Worm (Caenorhabditis elegans): ENCODE results near the gene jmjd-1.2.

The jmjd-1.2 gene

ce11 chrIV:4636001-4636400 lies 24.8 kb upstream of the jmjd-1.2 start, which contains the start of gene R105.5 (continued):
- TF ChIP-seq ceh-91 (GFP tag; IDR thresholded peaks at IDR 0.05), result no peak
- TF ChIP-seq mxl-1 (tag; optimal IDR thresholded peaks at IDR 0.05), result no peak
- TF ChIP-seq K12H6.12 (tag; optimal IDR thresholded peaks at IDR 0.05), result no peak
- TF ChIP-seq xnd-1 (tag; optimal IDR thresholded peaks at IDR 0.05), result no peak
- TF ChIP-seq unc-130 (GFP tag; optimal IDR thresholded peaks at IDR 0.05), result no peak
- TF ChIP-seq ama-1 (optimal IDR thresholded peaks at IDR 0.05), result no peak
- TF ChIP-seq ama-1 (GFP tag; optimal IDR thresholded peaks at IDR 0.05), result no peak
- no peak for TF ChIP-seq ztf-3 (GFP tag; optimal IDR thresholded peaks at IDR 0.05)

ce11 chrIV:4637840-4638239 lies 23.0 kb upstream of the jmjd-1.2 start, which contains the start of gene F19C7.8:
F19C7.8 (minus strand) TSS chrIV:4638095.
- TF ChIP-seq mxl-1 (tag; optimal IDR thresholded peaks at IDR 0.05), result no peak
- no peak for TF ChIP-seq ceh-27 (GFP tag; optimal IDR thresholded peaks at IDR 0.05)
- no peak for TF ChIP-seq F10E7.11 (tag; optimal IDR thresholded peaks at IDR 0.05)
- TF ChIP-seq D2030.7 (GFP tag; IDR thresholded peaks at IDR 0.05), result no peak
- no peak for TF ChIP-seq tbx-9 (tag; optimal IDR thresholded peaks at IDR 0.05; ENCODE audit: borderline replicate concordance)
- no peak for TF ChIP-seq rcor-1 (GFP tag; IDR thresholded peaks at IDR 0.05)
- no peak for TF ChIP-seq F57A8.1 (GFP tag; optimal IDR thresholded peaks at IDR 0.05)
- 0 out of 2 replicates have a peak, but pooled peaks have one; percentile 41 for TF ChIP-seq ztf-28 (GFP tag; IDR thresholded peaks at IDR 0.05)
- TF ChIP-seq gei-17 (GFP tag; optimal IDR thresholded peaks at IDR 0.05), result no peak
- 0 out of 2 replicates have a peak, but pooled peaks have one; percentile 13 for TF ChIP-seq lin-26 (GFP tag; IDR thresholded peaks at IDR 0.05)
- no peak for TF ChIP-seq ceh-58 (GFP tag; IDR thresholded peaks at IDR 0.05)
- TF ChIP-seq madf-3 (GFP tag; IDR thresholded peaks at IDR 0.05), result no peak
- no peak for TF ChIP-seq madf-10 (tag; optimal IDR thresholded peaks at IDR 0.05)
- TF ChIP-seq F57C9.4 (tag; optimal IDR thresholded peaks at IDR 0.05), result no peak
- TF ChIP-seq ama-1 (optimal IDR thresholded peaks at IDR 0.05), result no peak
- no peak for TF ChIP-seq ama-1 (GFP tag; optimal IDR thresholded peaks at IDR 0.05)

DNA sequence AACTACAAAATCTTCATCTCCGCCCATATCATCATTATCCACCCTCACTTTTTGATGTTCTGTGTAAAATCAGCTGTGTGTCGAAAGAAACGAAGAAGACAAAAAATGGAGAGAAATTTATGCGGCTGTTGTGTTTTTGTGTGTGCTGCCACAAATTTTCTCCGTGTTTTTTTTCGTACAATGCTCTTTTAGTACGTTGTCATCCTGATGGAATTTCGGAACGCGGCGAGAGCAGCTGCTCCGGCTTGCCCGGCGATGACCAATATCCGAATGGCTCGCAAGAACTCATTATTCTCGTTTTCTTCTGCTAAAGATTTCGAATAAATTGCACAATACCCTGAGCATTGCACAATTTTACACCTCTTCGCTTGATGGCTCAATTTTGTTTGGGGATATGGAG lies 21.4 kb upstream of the jmjd-1.2 start:
- TF ChIP-seq F52B5.7 (tag; optimal IDR thresholded peaks at IDR 0.05) (no peak), Y95B8A.8 (GFP tag; IDR thresholded peaks at IDR 0.05) (no peak), rec-8 (tag; optimal IDR thresholded peaks at IDR 0.05) (no peak), die-1 (tag; optimal IDR thresholded peaks at IDR 0.05) (no peak), unc-130 (GFP tag; optimal IDR thresholded peaks at IDR 0.05) (no peak), cebp-2 (GFP tag; IDR thresholded peaks at IDR 0.05) (no peak), pbrm-1 (GFP tag; IDR thresholded peaks at IDR 0.05) (no peak), snpc-3.4 (tag; optimal IDR thresholded peaks at IDR 0.05) (no peak), C06A6.2 (GFP tag; conservative IDR thresholded peaks at IDR 0.05) (no peak), ceh-27 (GFP tag; optimal IDR thresholded peaks at IDR 0.05) (no peak), lin-26 (GFP tag; IDR thresholded peaks at IDR 0.05) (no peak), let-526 (GFP tag; IDR thresholded peaks at IDR 0.05) (no peak), D2030.7 (GFP tag; IDR thresholded peaks at IDR 0.05) (no peak), chd-7 (tag; optimal IDR thresholded peaks at IDR 0.05) (no peak), ceh-100 (GFP tag; IDR thresholded peaks at IDR 0.05) (no peak), mes-4 (tag; optimal IDR thresholded peaks at IDR 0.05) (no peak), rcor-1 (GFP tag; IDR thresholded peaks at IDR 0.05) (no peak), lsy-27 (tag; optimal IDR thresholded peaks at IDR 0.05; ENCODE audit: borderline replicate concordance, insufficient read depth) (no peak), F55B11.4 (tag; optimal IDR thresholded peaks at IDR 0.05; ENCODE audit: borderline replicate concordance, insufficient read depth) (no peak)

DNA sequence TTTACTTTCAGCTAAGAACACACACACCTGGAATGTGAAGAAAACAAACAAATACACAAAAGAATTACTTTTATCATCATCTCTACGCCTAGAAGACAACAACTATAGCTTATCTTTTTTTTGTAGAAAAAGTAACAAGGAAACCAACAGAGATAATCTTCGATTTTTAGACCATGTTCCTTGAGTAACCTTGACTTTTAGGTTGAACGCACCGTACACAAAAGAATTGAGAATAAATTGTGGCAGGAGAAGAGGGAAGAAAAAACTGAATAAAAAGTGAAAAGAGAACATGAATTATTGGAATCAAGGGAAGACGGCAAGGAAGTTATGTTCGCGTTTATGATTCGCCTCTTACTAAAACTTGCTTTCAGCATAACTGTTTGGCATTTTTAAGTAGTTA lies 19.9 kb upstream of the jmjd-1.2 start:
- peak; percentile 18 for TF ChIP-seq ztf-26 (tag; optimal IDR thresholded peaks at IDR 0.05)
- TF ChIP-seq let-607 (tag; optimal IDR thresholded peaks at IDR 0.05), result no peak
- TF ChIP-seq Y67H2A.10 (GFP tag; conservative IDR thresholded peaks at IDR 0.05), result no peak
- TF ChIP-seq tbx-9 (tag; optimal IDR thresholded peaks at IDR 0.05; ENCODE audit: borderline replicate concordance), result no peak
- TF ChIP-seq pbrm-1 (GFP tag; IDR thresholded peaks at IDR 0.05), result no peak

Data from whole organism, young adult.